Worm (Caenorhabditis elegans): Measurements from ENCODE around the gene Y22D7AL.11.

Y22D7AL.11 gene

ce11 chrIII:1634270-1634669 is at the start of gene Y22D7AL.11:
Y22D7AL.11 (minus strand) TSS chrIII:1634370.
- TF ChIP-seq W03F9.2 (tag; optimal IDR thresholded peaks at IDR 0.05) = no peak

DNA sequence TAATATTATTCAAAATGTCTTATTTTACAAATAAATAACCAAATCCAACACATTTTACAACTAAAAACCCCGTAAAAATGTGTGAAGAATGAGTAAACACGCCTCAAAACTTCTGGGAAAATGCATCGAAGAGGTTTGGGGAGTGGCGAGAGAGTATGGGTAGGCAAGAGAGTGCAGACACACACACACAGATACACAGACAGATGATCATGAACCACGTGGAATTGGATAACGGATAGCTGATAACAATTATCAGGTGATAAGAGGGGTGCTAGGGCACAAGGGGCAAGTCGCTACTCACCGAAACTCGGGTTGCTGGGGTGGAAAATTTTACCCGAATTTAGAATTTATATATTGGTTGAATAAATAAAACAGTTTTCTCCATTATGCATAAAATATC is 48.1 kb upstream of the Y22D7AL.11 start:
- TF ChIP-seq W03F9.2 (tag; optimal IDR thresholded peaks at IDR 0.05) = no peak
- no peak for TF ChIP-seq dao-5 (tag; optimal IDR thresholded peaks at IDR 0.05)
- no peak for TF ChIP-seq him-1 (tag; optimal IDR thresholded peaks at IDR 0.05)

DNA sequence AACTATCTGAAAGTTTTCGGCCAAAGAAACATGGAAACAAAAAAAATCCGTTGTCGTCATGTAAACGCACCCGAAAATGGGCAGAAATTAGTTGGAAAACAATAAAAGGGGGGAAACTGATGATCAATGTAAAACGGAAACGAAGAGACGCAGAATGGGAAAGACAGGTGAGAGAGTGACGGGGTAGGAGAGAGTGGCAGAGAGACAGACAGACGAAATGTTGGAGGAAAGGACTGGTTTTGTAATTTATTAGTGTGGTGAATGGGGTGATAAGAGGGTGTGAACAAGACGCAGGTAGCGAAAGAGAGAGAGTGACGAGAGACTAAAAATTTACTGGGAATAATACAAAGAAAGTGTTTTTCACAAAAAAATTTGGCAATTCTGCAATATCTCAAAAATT is 46.8 kb upstream of the Y22D7AL.11 start:
- TF ChIP-seq dao-5 (tag; optimal IDR thresholded peaks at IDR 0.05) = no peak
- TF ChIP-seq W03F9.2 (tag; optimal IDR thresholded peaks at IDR 0.05) = no peak
- no peak for TF ChIP-seq him-1 (tag; optimal IDR thresholded peaks at IDR 0.05)

ce11 chrIII:1680393-1680792 is 46.2 kb upstream of the Y22D7AL.11 start:
- TF ChIP-seq W03F9.2 (tag; optimal IDR thresholded peaks at IDR 0.05) = no peak
- no peak for TF ChIP-seq him-1 (tag; optimal IDR thresholded peaks at IDR 0.05)
- TF ChIP-seq dao-5 (tag; optimal IDR thresholded peaks at IDR 0.05) = no peak

ce11 chrIII:1678671-1679070 is 44.5 kb upstream of the Y22D7AL.11 start:
- TF ChIP-seq W03F9.2 (tag; optimal IDR thresholded peaks at IDR 0.05) (no peak), dao-5 (tag; optimal IDR thresholded peaks at IDR 0.05) (no peak), him-1 (tag; optimal IDR thresholded peaks at IDR 0.05) (no peak)

ce11 chrIII:1676588-1676987 is 42.4 kb upstream of the Y22D7AL.11 start, which contains the start of gene Y22D7AR.6:
Y22D7AR.6 (minus strand) TSS chrIII:1676721.
- TF ChIP-seq him-1 (tag; optimal IDR thresholded peaks at IDR 0.05) (no peak), W03F9.2 (tag; optimal IDR thresholded peaks at IDR 0.05) (no peak), dao-5 (tag; optimal IDR thresholded peaks at IDR 0.05) (no peak)

ce11 chrIII:1674760-1675159 is 40.6 kb upstream of the Y22D7AL.11 start:
- TF ChIP-seq W03F9.2 (tag; optimal IDR thresholded peaks at IDR 0.05) = no peak
- no peak for TF ChIP-seq dao-5 (tag; optimal IDR thresholded peaks at IDR 0.05)
- no peak for TF ChIP-seq him-1 (tag; optimal IDR thresholded peaks at IDR 0.05)

DNA sequence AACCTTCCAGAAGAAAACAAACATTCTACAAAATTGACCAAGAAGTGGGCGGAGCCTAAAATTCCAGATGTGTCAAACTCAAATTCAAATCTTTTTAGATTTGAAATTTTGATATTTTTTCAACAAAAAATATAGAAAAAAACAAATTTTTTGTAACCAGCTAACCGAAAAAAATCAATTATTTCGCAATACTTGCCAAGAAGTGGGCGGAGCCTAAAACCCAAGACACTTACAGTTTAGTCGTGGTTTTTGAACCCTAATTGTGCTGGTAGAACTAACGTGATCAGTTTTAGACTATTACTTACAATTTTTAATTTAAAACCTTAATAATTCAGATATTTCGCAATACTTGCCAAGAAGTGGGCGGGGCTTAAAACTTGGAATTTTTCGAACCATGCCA is 39.1 kb upstream of the Y22D7AL.11 start:
- no peak for TF ChIP-seq W03F9.2 (tag; optimal IDR thresholded peaks at IDR 0.05)
- TF ChIP-seq him-1 (tag; optimal IDR thresholded peaks at IDR 0.05) = no peak
- TF ChIP-seq dao-5 (tag; optimal IDR thresholded peaks at IDR 0.05) = no peak

ce11 chrIII:1668519-1668918 is 34.3 kb upstream of the Y22D7AL.11 start, which contains the start of gene glb-30:
glb-30 (minus strand) TSS chrIII:1668619.
- TF ChIP-seq W03F9.2 (tag; optimal IDR thresholded peaks at IDR 0.05) (no peak), him-1 (tag; optimal IDR thresholded peaks at IDR 0.05) (no peak), dao-5 (tag; optimal IDR thresholded peaks at IDR 0.05) (no peak)

ce11 chrIII:1666893-1667292 is 32.7 kb upstream of the Y22D7AL.11 start:
- TF ChIP-seq him-1 (tag; optimal IDR thresholded peaks at IDR 0.05) = no peak
- TF ChIP-seq W03F9.2 (tag; optimal IDR thresholded peaks at IDR 0.05) = no peak
- TF ChIP-seq dao-5 (tag; optimal IDR thresholded peaks at IDR 0.05) = no peak

- TF ChIP-seq dao-5 (tag; optimal IDR thresholded peaks at IDR 0.05) (no peak), W03F9.2 (tag; optimal IDR thresholded peaks at IDR 0.05) (no peak), him-1 (tag; optimal IDR thresholded peaks at IDR 0.05) (no peak)
These were observed 31.7 kb upstream of the Y22D7AL.11 start, which contains the start of gene Y22D7AR.3 for ce11 chrIII:1665799-1666308. Y22D7AR.3 (minus strand) TSS chrIII:1665849.

- no peak for TF ChIP-seq W03F9.2 (tag; optimal IDR thresholded peaks at IDR 0.05)
- TF ChIP-seq him-1 (tag; optimal IDR thresholded peaks at IDR 0.05) = no peak
- no peak for TF ChIP-seq dao-5 (tag; optimal IDR thresholded peaks at IDR 0.05)
These were observed 31.2 kb upstream of the Y22D7AL.11 start for ce11 chrIII:1665373-1665772.

DNA sequence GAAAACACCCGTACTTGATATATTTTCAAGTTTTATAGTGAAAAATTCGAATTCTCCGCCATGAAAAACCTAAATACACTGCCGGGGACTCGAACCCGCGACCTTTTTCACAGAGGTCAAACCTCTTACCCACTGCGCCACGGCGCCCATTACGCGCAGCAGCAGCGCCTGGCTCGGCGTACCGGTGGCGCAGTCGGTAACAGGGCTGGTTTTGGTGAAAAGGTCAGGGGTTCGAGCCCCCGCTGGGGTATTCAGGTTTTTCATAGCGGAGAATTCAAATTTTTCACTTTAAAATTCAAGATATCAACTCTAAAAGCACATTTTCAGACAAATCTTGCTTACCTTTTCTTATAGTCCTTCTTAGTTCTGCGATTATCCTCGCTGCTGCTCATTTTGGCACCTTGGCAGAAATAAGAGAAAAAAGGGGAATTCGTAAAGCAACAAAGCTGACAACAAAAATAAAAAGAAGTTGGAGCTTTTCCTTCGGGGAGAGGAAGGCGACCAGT is 30.6 kb upstream of the Y22D7AL.11 start, which contains the start of gene Y22D7AL.16:
TSS of gene Y22D7AL.16 (minus strand) at position 456 of the 506 bp plus-strand sequence.
- no peak for TF ChIP-seq W03F9.2 (tag; optimal IDR thresholded peaks at IDR 0.05)
- TF ChIP-seq him-1 (tag; optimal IDR thresholded peaks at IDR 0.05) = no peak
- no peak for TF ChIP-seq dao-5 (tag; optimal IDR thresholded peaks at IDR 0.05)

ce11 chrIII:1663056-1663455 is 28.9 kb upstream of the Y22D7AL.11 start:
- no peak for TF ChIP-seq dao-5 (tag; optimal IDR thresholded peaks at IDR 0.05)
- TF ChIP-seq W03F9.2 (tag; optimal IDR thresholded peaks at IDR 0.05) = no peak
- TF ChIP-seq him-1 (tag; optimal IDR thresholded peaks at IDR 0.05) = no peak

DNA sequence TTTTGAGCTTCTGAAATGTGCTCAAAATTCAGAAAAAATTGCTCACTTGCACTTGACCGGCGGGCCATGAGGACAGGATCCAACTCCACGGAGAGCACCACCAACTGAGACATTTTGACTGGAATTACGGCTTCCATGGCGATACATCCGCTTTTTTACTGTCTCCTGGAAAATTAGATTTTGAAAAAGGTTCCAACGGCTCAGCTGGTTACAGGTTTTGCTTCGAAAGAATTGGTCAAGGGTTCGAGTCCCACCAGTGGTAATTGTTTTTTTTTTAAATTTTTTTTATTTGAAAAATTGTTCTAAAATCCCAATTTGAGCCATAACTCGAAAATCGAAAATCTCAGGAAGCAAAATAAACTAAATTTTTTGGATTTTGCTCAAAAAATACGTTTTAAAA is 28.2 kb upstream of the Y22D7AL.11 start:
- TF ChIP-seq dao-5 (tag; optimal IDR thresholded peaks at IDR 0.05) = no peak
- no peak for TF ChIP-seq him-1 (tag; optimal IDR thresholded peaks at IDR 0.05)
- TF ChIP-seq W03F9.2 (tag; optimal IDR thresholded peaks at IDR 0.05) = no peak
